Worm (Caenorhabditis elegans) whole organism, young adult: Measurements from ENCODE around the gene T07D3.9.
A peak's percentile ranks its signal among the peaks of the same experiment; 100 is the strongest.

Source experiments
- B0035.1 ChIP-seq: sonication (generic microtip); optimal IDR thresholded peaks from 2 replicates; lab custom pipeline; 2016; ENCODE audit warnings: missing genetic modification characterization, mild to moderate bottlenecking, missing compliant biosample characterization, missing genotype, missing genetic modification reagents
- B0261.1 ChIP-seq: sonication (generic microtip); optimal IDR thresholded peaks from 2 replicates; lab custom pipeline; 2016; ENCODE audit warnings: mild to moderate bottlenecking, missing genetic modification characterization, moderate library complexity, missing compliant biosample characterization
- C17E4.6 ChIP-seq: fragments of 200-800 bp; sonication (Bioruptor generic); IDR thresholded peaks from 2 replicates; pipeline ENCODE4 v1.3.6; 2022; ENCODE audit warnings: missing genetic modification reagents, missing genetic modification characterization, missing compliant biosample characterization
- F23B12.7 ChIP-seq: sonication (generic microtip); optimal IDR thresholded peaks from 2 replicates; lab custom pipeline; 2017; ENCODE audit warnings: missing genetic modification characterization, mild to moderate bottlenecking, missing compliant biosample characterization, antibody characterized with exemption, moderate library complexity; ENCODE audit not compliant: insufficient read depth
- F49E8.2 ChIP-seq: sonication (generic microtip); optimal IDR thresholded peaks from 3 replicates; lab custom pipeline; 2017; ENCODE audit warnings: missing genetic modification characterization, mild to moderate bottlenecking, missing compliant biosample characterization, antibody characterized with exemption, moderate library complexity; ENCODE audit not compliant: insufficient read depth
- K11D2.4 ChIP-seq: fragments of 200-800 bp; sonication (Bioruptor generic); IDR thresholded peaks from 2 replicates; pipeline ENCODE4 v1.3.6; 2022; ENCODE audit warnings: missing genetic modification reagents, missing genetic modification characterization, missing compliant biosample characterization
- Y53F4B.3 ChIP-seq: fragments of 200-800 bp; sonication (Bioruptor generic); IDR thresholded peaks from 2 replicates; pipeline ENCODE4 v1.3.6; 2022; ENCODE audit warnings: missing genetic modification reagents, missing genetic modification characterization, missing compliant biosample characterization
- Y53G8AR.9 ChIP-seq: fragments of 200-800 bp; sonication (Bioruptor generic); conservative IDR thresholded peaks from 2 replicates; pipeline ENCODE4 v1.3.6; 2022; ENCODE audit warnings: missing genetic modification reagents, missing genetic modification characterization, missing compliant biosample characterization
- atf-7 ChIP-seq: sonication (generic microtip); optimal IDR thresholded peaks from 2 replicates; lab custom pipeline; 2017; ENCODE audit warnings: mild to moderate bottlenecking, missing genetic modification characterization, missing compliant biosample characterization
- bed-1 ChIP-seq: fragments of 200-800 bp; sonication (Bioruptor generic); IDR thresholded peaks from 2 replicates; pipeline ENCODE4 v1.3.6; 2022; ENCODE audit warnings: missing genetic modification reagents, missing genetic modification characterization, missing compliant biosample characterization
- ccch-3 ChIP-seq: fragments of 200-800 bp; sonication (Bioruptor generic); optimal IDR thresholded peaks from 2 replicates; lab custom pipeline; 2018; ENCODE audit warnings: mild to moderate bottlenecking, missing genetic modification characterization, missing compliant biosample characterization
- ceh-100 ChIP-seq: fragments of 200-800 bp; sonication (Bioruptor generic); IDR thresholded peaks from 2 replicates; pipeline ENCODE4 v1.3.6; 2022; ENCODE audit warnings: missing genetic modification reagents, missing genetic modification characterization, missing compliant biosample characterization
- ceh-27 ChIP-seq: fragments of 200-800 bp; sonication (Bioruptor generic); optimal IDR thresholded peaks from 2 replicates; lab custom pipeline; 2018; ENCODE audit warnings: mild to moderate bottlenecking, missing genetic modification characterization, moderate library complexity, missing compliant biosample characterization
- ceh-91 ChIP-seq: fragments of 200-800 bp; sonication (Bioruptor generic); IDR thresholded peaks from 2 replicates; pipeline ENCODE4 v1.3.6; 2022; ENCODE audit warnings: missing genetic modification reagents, missing genetic modification characterization, missing compliant biosample characterization
- efl-1 ChIP-seq: fragments of 150-350 bp; optimal IDR thresholded peaks from 2 replicates; lab custom pipeline; 2014; ENCODE audit warnings: missing biosample characterization, missing genetic modification reagents, missing genetic modification characterization
- ekl-4 ChIP-seq: fragments of 200-800 bp; sonication (Bioruptor generic); IDR thresholded peaks from 2 replicates; pipeline ENCODE4 v1.3.6; 2022; ENCODE audit warnings: missing genetic modification reagents, missing genetic modification characterization, missing compliant biosample characterization
- hlh-12 ChIP-seq: sonication (generic microtip); optimal IDR thresholded peaks from 2 replicates; lab custom pipeline; 2016; ENCODE audit warnings: missing genetic modification characterization, missing compliant biosample characterization
- hrde-1 ChIP-seq: sonication (generic microtip); optimal IDR thresholded peaks from 2 replicates; lab custom pipeline; 2016; ENCODE audit warnings: missing genetic modification characterization, mild to moderate bottlenecking, missing compliant biosample characterization, moderate library complexity, missing genotype, missing genetic modification reagents, borderline replicate concordance
- lsl-1 ChIP-seq: fragments of 200-800 bp; sonication (Bioruptor generic); optimal IDR thresholded peaks from 2 replicates; lab custom pipeline; 2018; ENCODE audit warnings: mild to moderate bottlenecking, missing genetic modification characterization, moderate library complexity, missing compliant biosample characterization
- madf-10 ChIP-seq: sonication (generic microtip); optimal IDR thresholded peaks from 2 replicates; lab custom pipeline; 2016; ENCODE audit warnings: mild to moderate bottlenecking, missing genetic modification characterization, missing compliant biosample characterization
- mcd-1 ChIP-seq: fragments of 200-800 bp; sonication (Bioruptor generic); IDR thresholded peaks from 2 replicates; pipeline ENCODE4 v1.3.6; 2022; ENCODE audit warnings: missing genetic modification reagents, missing genetic modification characterization, missing compliant biosample characterization
- nfyb-1 ChIP-seq: fragments of 200-800 bp; sonication (Bioruptor generic); IDR thresholded peaks from 2 replicates; pipeline ENCODE4 v1.3.6; 2022; ENCODE audit warnings: missing genetic modification reagents, missing genetic modification characterization, missing compliant biosample characterization
- nhr-179 ChIP-seq: sonication (generic microtip); optimal IDR thresholded peaks from 2 replicates; lab custom pipeline; 2016; ENCODE audit warnings: mild to moderate bottlenecking, missing genetic modification characterization, missing compliant biosample characterization
- nhr-80 ChIP-seq: sonication (generic microtip); optimal IDR thresholded peaks from 2 replicates; lab custom pipeline; 2016; ENCODE audit warnings: missing genetic modification characterization, missing compliant biosample characterization
- rec-8 ChIP-seq, 2 experiments: sonication (generic microtip); optimal IDR thresholded peaks; 2 replicates each; lab custom pipeline; 2016; ENCODE audit warnings: mild to moderate bottlenecking in 2 of 2, missing genetic modification characterization in 2 of 2, missing genetic modification reagents in 2 of 2, missing genotype in 2 of 2, missing biosample characterization in 1 of 2, missing compliant biosample characterization in 1 of 2, moderate library complexity in 1 of 2
- snpc-1.3 ChIP-seq: sonication (generic microtip); optimal IDR thresholded peaks from 2 replicates; lab custom pipeline; 2017; ENCODE audit warnings: missing genetic modification characterization, mild to moderate bottlenecking, missing compliant biosample characterization, antibody characterized with exemption, moderate library complexity, missing genotype, missing genetic modification reagents; ENCODE audit not compliant: insufficient read depth
- snpc-3.4 ChIP-seq: sonication (generic microtip); optimal IDR thresholded peaks from 2 replicates; lab custom pipeline; 2017; ENCODE audit warnings: missing genetic modification characterization, mild to moderate bottlenecking, missing compliant biosample characterization, antibody characterized with exemption, moderate library complexity, missing genotype, missing genetic modification reagents
- unc-130 ChIP-seq: sonication (generic microtip); optimal IDR thresholded peaks from 2 replicates; lab custom pipeline; 2016; ENCODE audit warnings: missing genetic modification reagents, missing genetic modification characterization, missing compliant biosample characterization
- ztf-18 ChIP-seq: sonication (generic microtip); optimal IDR thresholded peaks from 2 replicates; lab custom pipeline; 2016; ENCODE audit warnings: missing genotype, mild to moderate bottlenecking, missing genetic modification characterization, missing compliant biosample characterization
- ztf-26 ChIP-seq: sonication (generic microtip); optimal IDR thresholded peaks from 2 replicates; lab custom pipeline; 2017; ENCODE audit warnings: missing genetic modification characterization, missing compliant biosample characterization
- ztf-6 ChIP-seq: fragments of 200-800 bp; sonication (Bioruptor generic); IDR thresholded peaks from 2 replicates; pipeline ENCODE4 v1.3.6; 2022; ENCODE audit warnings: missing genetic modification reagents, missing genetic modification characterization, missing compliant biosample characterization

Gene T07D3.9

DNA sequence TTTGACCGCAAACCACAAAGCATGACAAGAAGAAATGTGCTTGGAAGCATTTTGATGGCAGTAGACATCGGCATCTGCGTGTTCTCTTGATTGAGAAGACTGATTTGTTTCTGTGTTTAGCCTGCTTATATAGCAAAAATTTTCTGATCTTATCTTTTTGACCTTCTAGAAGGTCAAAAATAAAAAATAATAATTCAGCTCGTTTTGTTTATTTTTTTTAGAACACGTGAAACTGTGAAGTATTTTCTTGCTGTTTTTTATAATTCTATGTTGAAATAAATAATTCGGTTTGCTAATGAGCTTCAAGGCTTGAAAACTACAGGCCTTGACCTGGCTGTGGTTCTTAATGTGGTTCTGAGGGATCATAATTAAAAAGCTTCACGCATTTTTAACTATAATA is 26.6 kb upstream of the T07D3.9 start, which contains the start of gene R07C3.13:
Gene R07C3.13, minus strand, starts transcription at position 101 of the 400 bp plus-strand sequence.
- TF ChIP-seq mcd-1 (GFP tag; lab: Robert Waterston, UW): no peak
- no peak for TF ChIP-seq rec-8 (tag; optimal IDR thresholded peaks at IDR 0.05; lab: Kevin White, UChicago)
- TF ChIP-seq ztf-26 (tag; lab: Kevin White, UChicago): no peak

DNA sequence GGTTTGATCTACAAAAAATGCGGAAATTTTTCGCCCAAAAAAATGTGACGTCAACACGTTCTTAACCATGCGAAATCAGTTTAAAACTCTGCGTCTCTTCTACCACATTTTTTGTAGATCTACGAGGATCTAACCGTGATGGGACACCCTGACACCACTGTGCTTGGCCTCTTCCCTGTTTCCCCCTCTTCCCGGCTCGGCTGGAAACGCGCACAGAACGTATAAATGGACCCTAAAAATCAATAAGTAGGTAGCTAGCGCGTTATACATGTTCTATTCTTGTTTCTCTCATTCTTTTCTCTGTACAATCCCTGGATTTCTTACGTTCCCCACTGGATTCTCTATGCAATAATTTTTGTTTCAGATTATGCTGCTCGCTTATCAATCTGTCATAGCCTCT is 22.8 kb upstream of the T07D3.9 start, which contains the start of gene fbxc-28:
Gene fbxc-28, plus strand, starts transcription at position 301 of the 400 bp plus-strand sequence.
- TF ChIP-seq atf-7 (tag; lab: Kevin White, UChicago) (no peak), nhr-179 (tag; lab: Kevin White, UChicago) (no peak), Y53G8AR.9 (GFP tag; lab: Robert Waterston, UW) (no peak), F49E8.2 (tag; lab: Kevin White, UChicago) (no peak), bed-1 (GFP tag; lab: Robert Waterston, UW) (no peak), ceh-27 (GFP tag; lab: Kevin White, UChicago) (no peak), ceh-100 (GFP tag; lab: Robert Waterston, UW) (no peak), efl-1 (GFP tag; lab: Kevin White, UChicago) (no peak), rec-8 (tag; optimal IDR thresholded peaks at IDR 0.05; lab: Kevin White, UChicago) (no peak), madf-10 (no peak), hlh-12 (tag; lab: Kevin White, UChicago) (no peak), nfyb-1 (GFP tag; lab: Robert Waterston, UW) (no peak), lsl-1 (no peak), F23B12.7 (tag; lab: Kevin White, UChicago) (no peak), K11D2.4 (GFP tag; lab: Robert Waterston, UW) (no peak), ztf-18 (no peak), ztf-6 (GFP tag; lab: Robert Waterston, UW) (no peak)

DNA sequence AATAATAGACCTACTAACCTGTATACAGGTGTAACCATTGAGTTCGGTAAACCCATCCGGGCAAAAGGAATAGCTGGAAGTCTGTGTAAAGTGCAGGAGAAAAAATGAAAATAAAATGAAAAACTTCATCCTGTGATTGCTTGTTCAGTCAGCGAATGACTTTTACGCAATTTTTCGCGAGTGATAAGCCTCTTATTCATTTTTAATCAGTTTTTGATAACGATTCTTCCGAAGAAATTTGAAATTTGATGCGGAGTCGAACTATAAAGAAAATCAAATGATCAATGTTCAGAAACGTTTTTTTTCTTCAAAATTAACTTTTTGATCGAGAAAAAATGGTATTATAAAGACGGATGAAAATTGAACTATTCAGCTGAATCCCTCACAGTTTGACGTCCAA is 22.1 kb upstream of the T07D3.9 start:
- TF ChIP-seq nhr-80 (tag; lab: Kevin White, UChicago) (peak; percentile 44), snpc-3.4 (tag; lab: Kevin White, UChicago) (no peak)
- TF ChIP-seq, all 124 proteins: peak for 1

DNA sequence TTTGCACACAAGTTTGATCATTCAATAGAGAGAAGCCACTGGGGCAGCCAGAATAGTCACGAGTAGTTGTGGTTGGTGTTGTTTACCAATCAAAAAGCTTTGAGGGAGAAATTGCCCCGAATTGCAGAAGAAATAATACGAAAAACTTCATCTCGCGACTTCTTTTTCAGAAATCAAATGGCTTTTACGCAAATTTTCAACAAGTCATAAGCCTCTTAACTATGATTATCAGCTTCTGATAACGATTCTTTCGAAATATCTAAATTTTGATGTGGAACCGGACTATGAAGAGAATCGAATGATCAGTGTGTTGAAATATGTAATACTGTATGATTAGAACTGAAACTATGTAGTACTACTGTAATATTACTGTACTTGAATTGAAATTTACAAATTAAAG is 19.6 kb upstream of the T07D3.9 start:
- TF ChIP-seq snpc-1.3 (no peak), hrde-1 (no peak), C17E4.6 (GFP tag; lab: Robert Waterston, UW) (no peak), ekl-4 (GFP tag; lab: Robert Waterston, UW) (no peak), efl-1 (GFP tag; lab: Kevin White, UChicago) (no peak), F49E8.2 (tag; lab: Kevin White, UChicago) (no peak), B0261.1 (tag; lab: Kevin White, UChicago) (no peak)

DNA sequence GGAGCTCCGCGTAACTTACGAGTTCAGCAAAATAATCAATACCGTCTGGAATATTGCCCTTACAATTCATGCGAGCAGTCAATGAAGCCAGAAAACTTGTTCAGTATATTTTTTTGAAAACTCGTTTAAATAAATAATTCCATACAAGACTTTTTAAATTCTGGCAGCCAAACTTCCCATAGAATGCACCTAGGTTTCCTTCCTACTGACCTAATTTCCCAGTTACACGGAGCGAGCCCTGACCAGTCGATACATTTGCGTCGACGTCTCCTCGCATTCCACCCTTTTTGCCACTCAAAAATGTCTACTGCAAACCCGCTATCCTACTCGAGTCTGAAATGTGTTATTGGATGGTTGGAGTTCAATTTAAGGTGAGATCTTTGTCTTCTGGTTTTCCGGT is 16.6 kb upstream of the T07D3.9 start, which contains the start of gene fbxc-30:
Gene fbxc-30, plus strand, starts transcription at position 301 of the 400 bp plus-strand sequence.
- TF ChIP-seq ceh-91 (GFP tag; lab: Robert Waterston, UW) (no peak), unc-130 (GFP tag; lab: Kevin White, UChicago) (no peak), Y53F4B.3 (GFP tag; lab: Robert Waterston, UW) (no peak), B0035.1 (tag; lab: Kevin White, UChicago) (no peak), ccch-3 (no peak)
